Worm (Caenorhabditis elegans) whole organism, midembryonic: ENCODE measurements around the gene Y102E9.3.

Experiments
- cog-1 ChIP-seq: sonication (generic microtip); optimal IDR thresholded peaks from 2 replicates; lab custom pipeline; 2016; ENCODE audit warnings: missing genetic modification characterization, missing compliant biosample characterization
- flt-1 ChIP-seq: fragments of 200-800 bp; sonication (Bioruptor generic); IDR thresholded peaks from 2 replicates; pipeline ENCODE4 v1.3.6; 2022; ENCODE audit warnings: missing genetic modification characterization, missing compliant biosample characterization
- klf-2 ChIP-seq: fragments of 200-800 bp; sonication (Bioruptor generic); conservative IDR thresholded peaks from 2 replicates; pipeline ENCODE4 v1.3.6; 2022; ENCODE audit warnings: missing genetic modification reagents, missing genetic modification characterization, missing compliant biosample characterization
- ref-1 ChIP-seq: fragments of 200-800 bp; sonication (Bioruptor generic); conservative IDR thresholded peaks from 2 replicates; pipeline ENCODE4 v1.3.6; 2022; ENCODE audit warnings: missing genetic modification reagents, missing genetic modification characterization, missing compliant biosample characterization
- tab-1 ChIP-seq: fragments of 200-800 bp; sonication (Bioruptor generic); IDR thresholded peaks from 2 replicates; pipeline ENCODE4 v1.3.6; 2022; ENCODE audit warnings: missing genetic modification characterization, missing compliant biosample characterization
- ztf-23 ChIP-seq: fragments of 200-800 bp; sonication (Bioruptor generic); IDR thresholded peaks from 2 replicates; pipeline ENCODE4 v1.3.6; 2022; ENCODE audit warnings: missing genetic modification reagents, missing genetic modification characterization, missing compliant biosample characterization

DNA sequence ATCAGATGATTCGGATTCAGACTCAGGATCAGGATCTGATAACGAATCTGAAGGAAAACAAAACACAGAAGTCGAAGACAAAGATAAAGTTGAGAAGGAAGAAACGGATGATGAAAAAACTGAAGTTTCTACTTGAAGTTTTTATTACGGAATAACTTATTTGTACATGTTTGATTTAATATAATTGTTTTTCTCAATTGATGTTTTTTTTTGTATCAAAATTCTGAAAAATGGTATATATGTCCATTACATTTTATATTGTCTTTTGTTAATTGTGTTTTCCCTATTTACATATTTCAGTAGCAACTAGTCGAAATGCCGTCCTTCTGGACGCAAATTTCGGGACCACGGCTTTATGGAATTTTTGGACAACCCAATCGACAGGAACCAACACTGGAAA lies 11.2 kb downstream of the Y102E9.3 start, which contains the start of gene F37A4.1:
- no peak for TF ChIP-seq ref-1
- TF ChIP-seq ztf-23 = no peak
- no peak for TF ChIP-seq flt-1 (GFP tag; lab: Robert Waterston, UW)
- no peak for TF ChIP-seq tab-1 (GFP tag; lab: Robert Waterston, UW)
- no peak for TF ChIP-seq klf-2 (GFP tag; lab: Robert Waterston, UW)
- TF ChIP-seq cog-1 (tag; lab: Kevin White, UChicago) = no peak
